Worm (Caenorhabditis elegans) whole organism, early embryonic: Measurements from ENCODE around the gene ugt-67.

Source experiments
- ceh-36 ChIP-seq: sonication (generic microtip); optimal IDR thresholded peaks from 2 replicates; lab custom pipeline; 2016; ENCODE audit warnings: missing genetic modification characterization, inconsistent platforms, missing compliant biosample characterization
- flt-1 ChIP-seq: fragments of 200-800 bp; sonication (Bioruptor generic); IDR thresholded peaks from 2 replicates; pipeline ENCODE4 v1.3.6; 2022; ENCODE audit warnings: missing genetic modification characterization, missing compliant biosample characterization

- TF ChIP-seq flt-1 = no peak
- TF ChIP-seq ceh-36 (tag; lab: Kevin White, UChicago) = no peak
Measured at ce11 chrV:4895744-4896143, 5.4 kb upstream of the ugt-67 start, which contains the start of gene ugt-9.
